Fruit fly (Drosophila melanogaster): Measurements from ENCODE around the gene CG2233.
A peak's percentile ranks its signal among the peaks of the same experiment; 100 is the strongest.

Gene CG2233

DNA sequence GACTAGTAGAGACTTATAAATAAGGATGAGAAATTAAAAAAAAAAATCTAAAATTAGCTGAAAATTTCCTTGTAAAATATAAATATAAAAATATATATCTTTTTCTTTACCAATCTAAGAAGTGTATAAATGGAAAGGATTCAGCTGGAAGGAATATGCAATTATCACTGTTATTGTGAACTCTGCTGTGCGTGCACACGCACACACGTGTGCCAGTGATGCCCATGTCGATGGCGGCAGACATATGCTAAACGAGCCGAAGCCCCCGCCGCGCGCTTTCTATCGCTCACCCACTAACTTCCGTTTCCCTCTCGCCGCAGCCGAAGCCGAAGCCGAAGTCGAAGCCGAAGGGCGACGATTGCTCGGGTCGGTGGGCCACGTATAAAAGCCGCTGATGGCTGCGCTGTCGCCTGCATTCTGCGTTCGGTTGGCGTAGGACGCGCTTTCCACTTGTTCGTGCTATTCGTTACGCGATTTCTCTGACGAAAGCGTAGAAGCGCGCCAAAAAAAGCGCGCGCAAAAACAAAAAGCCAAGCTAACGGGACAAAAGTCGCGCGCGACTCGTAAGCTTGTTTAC lies 42.1 kb downstream of the CG2233 start, which contains the start of gene Tbh (continued):
- peak; percentile 98 for TF ChIP-seq Deaf1 (tag; optimal IDR thresholded peaks at IDR 0.05)
- TF ChIP-seq CG12391 (tag; optimal IDR thresholded peaks at IDR 0.05): peak; percentile 17
- peak; percentile 29 for TF ChIP-seq caup (GFP tag; optimal IDR thresholded peaks at IDR 0.05; ENCODE audit: severe bottlenecking)
- TF ChIP-seq Hr78 (GFP tag; optimal IDR thresholded peaks at IDR 0.05): no peak
- TF ChIP-seq CG4404 (GFP tag; IDR thresholded peaks at IDR 0.05): no peak
- TF ChIP-seq Hey (tag; optimal IDR thresholded peaks at IDR 0.05): peak; percentile 35
- TF ChIP-seq D (optimal IDR thresholded peaks at IDR 0.05): no peak
- peak; percentile 1 for TF ChIP-seq D (GFP tag; optimal IDR thresholded peaks at IDR 0.05)
- TF ChIP-seq Ets97D (GFP tag; optimal IDR thresholded peaks at IDR 0.05): peak; percentile 52
- TF ChIP-seq HmgD (GFP tag; optimal IDR thresholded peaks at IDR 0.05): no peak
- TF ChIP-seq grau (tag; optimal IDR thresholded peaks at IDR 0.05): peak; percentile 17
- no peak for TF ChIP-seq fd102C (GFP tag; optimal IDR thresholded peaks at IDR 0.05)
- TF ChIP-seq CG14441 (GFP tag; IDR thresholded peaks at IDR 0.05): no peak
- peak; percentile 42; the same call in 1 of the 2 replicates for TF ChIP-seq Rfx (GFP tag; IDR thresholded peaks at IDR 0.05)
- no peak for TF ChIP-seq al (GFP tag; IDR thresholded peaks at IDR 0.05)
- no peak for TF ChIP-seq CG7745 (tag; optimal IDR thresholded peaks at IDR 0.05)
- peak; percentile 16 for TF ChIP-seq nmo (GFP tag; optimal IDR thresholded peaks at IDR 0.05)
- no peak for TF ChIP-seq ewg (GFP tag; optimal IDR thresholded peaks at IDR 0.05)
- 0 out of 2 replicates have a peak, but pooled peaks have one; percentile 8 for TF ChIP-seq E2f2 (GFP tag; IDR thresholded peaks at IDR 0.05)
- no peak for TF ChIP-seq gce (GFP tag; IDR thresholded peaks at IDR 0.05)
- TF ChIP-seq fd3F (GFP tag; optimal IDR thresholded peaks at IDR 0.05): peak; percentile 9
- TF ChIP-seq ab (GFP tag; optimal IDR thresholded peaks at IDR 0.05): no peak
- TF ChIP-seq CG13775 (GFP tag; optimal IDR thresholded peaks at IDR 0.05): peak; percentile 4
- TF ChIP-seq Mes4 (GFP tag; optimal IDR thresholded peaks at IDR 0.05): no peak
- TF ChIP-seq CG31224 (GFP tag; IDR thresholded peaks at IDR 0.05): no peak

DNA sequence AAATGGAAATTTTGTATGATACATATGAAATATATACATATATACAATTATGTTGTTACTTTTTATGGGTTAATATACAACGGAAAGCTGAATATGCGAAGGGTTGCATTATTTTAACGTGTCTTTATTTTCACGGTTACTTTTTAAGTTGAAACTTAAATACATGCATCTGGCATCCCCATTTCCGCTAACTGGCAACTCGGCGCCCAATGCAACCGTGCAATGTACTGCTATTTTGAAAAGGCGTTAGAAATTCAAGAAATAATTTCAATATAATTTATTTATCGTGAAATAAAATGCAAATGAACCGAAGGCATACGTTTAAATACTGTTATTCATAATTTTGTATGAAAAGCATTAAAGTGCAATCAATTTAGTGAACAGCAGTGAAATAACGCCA lies 50.8 kb downstream of the CG2233 start:
- TF ChIP-seq CG2116 (GFP tag; optimal IDR thresholded peaks at IDR 0.05): peak; percentile 96
- TF ChIP-seq stwl (tag; optimal IDR thresholded peaks at IDR 0.05): peak; percentile 64
- TF ChIP-seq zen2 (GFP tag; IDR thresholded peaks at IDR 0.05; ENCODE audit: partially characterized antibody): no peak
- peak; percentile 52; the same call in 2 of the 3 replicates for TF ChIP-seq ci (GFP tag; IDR thresholded peaks at IDR 0.05)
- no peak for TF ChIP-seq CG3995 (GFP tag; optimal IDR thresholded peaks at IDR 0.05)
- TF ChIP-seq tx (GFP tag; optimal IDR thresholded peaks at IDR 0.05): no peak
- no peak for TF ChIP-seq CG11456 (GFP tag; IDR thresholded peaks at IDR 0.05)
- no peak for TF ChIP-seq CG3065 (GFP tag; optimal IDR thresholded peaks at IDR 0.05)
- 0 out of 2 replicates have a peak, but pooled peaks have one; percentile 12 for TF ChIP-seq Rfx (GFP tag; IDR thresholded peaks at IDR 0.05)
- TF ChIP-seq Myb (GFP tag; optimal IDR thresholded peaks at IDR 0.05): peak; percentile 81
- no peak for TF ChIP-seq Opbp (GFP tag; IDR thresholded peaks at IDR 0.05; ENCODE audit: partially characterized antibody)
- TF ChIP-seq E2f2 (GFP tag; IDR thresholded peaks at IDR 0.05): peak; percentile 58
- peak; percentile 61 for TF ChIP-seq phol (tag; optimal IDR thresholded peaks at IDR 0.05)
- TF ChIP-seq Adf1 (GFP tag; IDR thresholded peaks at IDR 0.05): no peak
- peak; percentile 43 for TF ChIP-seq Dp (GFP tag; optimal IDR thresholded peaks at IDR 0.05)
- TF ChIP-seq CG1603 (tag; optimal IDR thresholded peaks at IDR 0.05): peak; percentile 13
- peak; percentile 16 for TF ChIP-seq CoRest (tag; optimal IDR thresholded peaks at IDR 0.05)
- no peak for TF ChIP-seq CG31388 (GFP tag; optimal IDR thresholded peaks at IDR 0.05)
- TF ChIP-seq Ets97D (GFP tag; optimal IDR thresholded peaks at IDR 0.05): peak; percentile 72
- no peak for TF ChIP-seq CG10979 (tag; optimal IDR thresholded peaks at IDR 0.05)
- TF ChIP-seq CG32532 (GFP tag; IDR thresholded peaks at IDR 0.05): no peak
- peak; percentile 17 for TF ChIP-seq pzg (GFP tag; optimal IDR thresholded peaks at IDR 0.05)

Measured in whole organism, embryonic.